Worm (Caenorhabditis elegans): ENCODE data around the gene H06H21.8.

- TF ChIP-seq W03F9.2 (tag; optimal IDR thresholded peaks at IDR 0.05) (no peak), him-1 (tag; optimal IDR thresholded peaks at IDR 0.05) (no peak)
These were observed 39.8 kb downstream of the H06H21.8 start for ce11 chrIV:4781123-4781522.

Data from whole organism, L4/young adult.